Fruit fly (Drosophila melanogaster) whole organism, wandering third instar larva: Measurements from ENCODE around the gene wb.
A peak's percentile ranks its signal among the peaks of the same experiment; 100 is the strongest.

Source experiments
- Abd-B ChIP-seq: fragments of >200 bp; optimal IDR thresholded peaks from 2 replicates; lab custom pipeline; 2017; ENCODE audit warnings: missing biosample characterization, missing genetic modification characterization
- CG32264 ChIP-seq: fragments of 200-800 bp; sonication (Bioruptor generic); optimal IDR thresholded peaks from 2 replicates; lab custom pipeline; 2016; ENCODE audit warnings: missing biosample characterization, missing genetic modification characterization
- CG9705 ChIP-seq: fragments of 200-800 bp; sonication (Bioruptor generic); optimal IDR thresholded peaks from 2 replicates; lab custom pipeline; 2018; ENCODE audit warnings: missing biosample characterization, mild to moderate bottlenecking, missing genetic modification characterization
- CrebA ChIP-seq: fragments of 200-800 bp; sonication (Bioruptor generic); optimal IDR thresholded peaks from 2 replicates; lab custom pipeline; 2016; ENCODE audit warnings: missing biosample characterization, mild to moderate bottlenecking, missing genetic modification characterization, borderline replicate concordance
- Dfd ChIP-seq: fragments of >200 bp; optimal IDR thresholded peaks from 2 replicates; lab custom pipeline; 2017; ENCODE audit warnings: missing biosample characterization, missing genetic modification characterization
- Dif ChIP-seq: fragments of 200-275, 200-300 bp; sonication (Bioruptor generic); optimal IDR thresholded peaks from 2 replicates; lab custom pipeline; 2018; ENCODE audit warnings: missing biosample characterization, missing genetic modification characterization; ENCODE audit not compliant: partially characterized antibody
- GATAd ChIP-seq: sonication (Bioruptor generic); optimal IDR thresholded peaks from 2 replicates; lab custom pipeline; 2016; ENCODE audit warnings: missing biosample characterization, missing genetic modification characterization
- HLH106 ChIP-seq: fragments of 200-800 bp; optimal IDR thresholded peaks from 3 replicates; lab custom pipeline; 2019; ENCODE audit warnings: missing biosample characterization, mild to moderate bottlenecking, missing genetic modification characterization, moderate library complexity
- Hnf4 ChIP-seq: fragments of 200-800 bp; sonication (Bioruptor generic); optimal IDR thresholded peaks from 2 replicates; lab custom pipeline; 2016; ENCODE audit warnings: missing biosample characterization, mild to moderate bottlenecking, missing genetic modification characterization
- Hr78 ChIP-seq: fragments of >200 bp; optimal IDR thresholded peaks from 2 replicates; lab custom pipeline; 2017; ENCODE audit warnings: missing biosample characterization, missing genetic modification characterization
- Hr83 ChIP-seq: fragments of 200-300 bp; sonication (Bioruptor generic); optimal IDR thresholded peaks from 2 replicates; lab custom pipeline; 2016; ENCODE audit warnings: missing biosample characterization, mild to moderate bottlenecking, missing genetic modification characterization, moderate library complexity; ENCODE audit not compliant: poor library complexity, severe bottlenecking
- Jra ChIP-seq: sonication (Bioruptor generic); optimal IDR thresholded peaks from 2 replicates; lab custom pipeline; 2016; ENCODE audit warnings: missing biosample characterization, missing genetic modification characterization
- Mio ChIP-seq: sonication (Bioruptor generic); optimal IDR thresholded peaks from 2 replicates; lab custom pipeline; 2016; ENCODE audit warnings: missing biosample characterization, missing genetic modification characterization
- Myc ChIP-seq: fragments of >200 bp; optimal IDR thresholded peaks from 2 replicates; lab custom pipeline; 2017
- N ChIP-seq: fragments of >200 bp; optimal IDR thresholded peaks from 2 replicates; lab custom pipeline; 2018; ENCODE audit warnings: missing biosample characterization, missing external identifiers, missing genetic modification characterization
- OdsH ChIP-seq: fragments of 200-800 bp; sonication (Bioruptor generic); optimal IDR thresholded peaks from 2 replicates; lab custom pipeline; 2016; ENCODE audit warnings: missing biosample characterization, mild to moderate bottlenecking, missing genetic modification characterization
- Rel ChIP-seq, 2 experiments: fragments of 200-800 bp; sonication (Bioruptor generic) in 1 of 2; optimal IDR thresholded peaks; 2 replicates in 1 of 2; 3 replicates in 1 of 2; lab custom pipeline; 2016 to 2019; ENCODE audit warnings: mild to moderate bottlenecking in 2 of 2, missing biosample characterization in 2 of 2, missing genetic modification characterization in 2 of 2, moderate library complexity in 1 of 2
- Sp1 ChIP-seq: fragments of 200-800 bp; sonication (Bioruptor generic); optimal IDR thresholded peaks from 3 replicates; lab custom pipeline; 2019; ENCODE audit warnings: missing biosample characterization, mild to moderate bottlenecking, missing genetic modification characterization, moderate library complexity
- Vsx2 ChIP-seq: fragments of 200-300, 225-300 bp; sonication (Bioruptor generic); optimal IDR thresholded peaks from 2 replicates; lab custom pipeline; 2018; ENCODE audit warnings: missing biosample characterization, missing genetic modification characterization; ENCODE audit not compliant: partially characterized antibody
- br ChIP-seq: fragments of 200-800 bp; sonication (Bioruptor generic); optimal IDR thresholded peaks from 2 replicates; lab custom pipeline; 2016; ENCODE audit warnings: missing biosample characterization, missing genetic modification characterization
- brk ChIP-seq: fragments of 200-800 bp; sonication (Bioruptor generic); optimal IDR thresholded peaks from 2 replicates; lab custom pipeline; 2016; ENCODE audit warnings: missing biosample characterization, mild to moderate bottlenecking, missing genetic modification characterization
- dl ChIP-seq, 2 experiments: fragments of 175-275, 200-275 bp in 1 of 2; fragments of 200-275 bp in 1 of 2; sonication (Bioruptor generic); optimal IDR thresholded peaks; lab custom pipeline; 2018; ENCODE audit warnings: mild to moderate bottlenecking in 2 of 2, missing biosample characterization in 2 of 2, missing genetic modification characterization in 2 of 2, moderate library complexity in 2 of 2; ENCODE audit not compliant: partially characterized antibody in 2 of 2, insufficient read depth in 1 of 2
- dmrt93B ChIP-seq: fragments of 200-800 bp; sonication (Bioruptor generic); optimal IDR thresholded peaks from 2 replicates; lab custom pipeline; 2018; ENCODE audit warnings: missing biosample characterization, mild to moderate bottlenecking, missing genetic modification characterization
- dsf ChIP-seq: sonication (Bioruptor generic); optimal IDR thresholded peaks from 2 replicates; lab custom pipeline; 2016; ENCODE audit warnings: missing biosample characterization, missing genetic modification characterization, borderline replicate concordance
- ey ChIP-seq: fragments of 200-800 bp; sonication (Bioruptor generic); optimal IDR thresholded peaks from 2 replicates; lab custom pipeline; 2016; ENCODE audit warnings: missing biosample characterization, missing genetic modification characterization
- foxo ChIP-seq, 2 experiments: fragments of 200-800 bp; sonication (Bioruptor generic); optimal IDR thresholded peaks; 2 replicates in 1 of 2; 3 replicates in 1 of 2; lab custom pipeline; 2016 to 2017; ENCODE audit warnings: missing biosample characterization in 2 of 2, missing genetic modification characterization in 2 of 2
- fru ChIP-seq: fragments of 200-800 bp; sonication (Bioruptor generic); optimal IDR thresholded peaks from 3 replicates; lab custom pipeline; 2016; ENCODE audit warnings: missing biosample characterization, mild to moderate bottlenecking, missing genetic modification characterization
- h ChIP-seq: fragments of 200-800 bp; sonication (Bioruptor generic); optimal IDR thresholded peaks from 3 replicates; lab custom pipeline; 2016; ENCODE audit warnings: missing biosample characterization, mild to moderate bottlenecking, missing genetic modification characterization
- jim ChIP-seq: fragments of 175-275, 200-325 bp; sonication (Bioruptor generic); optimal IDR thresholded peaks from 2 replicates; lab custom pipeline; 2016; ENCODE audit warnings: missing biosample characterization, mild to moderate bottlenecking, missing genetic modification characterization
- lola ChIP-seq: fragments of >200 bp; optimal IDR thresholded peaks from 2 replicates; lab custom pipeline; 2017; ENCODE audit warnings: missing biosample characterization, missing genetic modification characterization
- pan ChIP-seq: fragments of >200 bp; optimal IDR thresholded peaks from 2 replicates; lab custom pipeline; 2017
- psq ChIP-seq: fragments of 200-800 bp; sonication (Bioruptor generic); optimal IDR thresholded peaks from 3 replicates; lab custom pipeline; 2017; ENCODE audit warnings: missing biosample characterization, mild to moderate bottlenecking, missing genetic modification characterization, moderate library complexity
- rgr ChIP-seq: fragments of 200-800 bp; sonication (Bioruptor generic); optimal IDR thresholded peaks from 3 replicates; lab custom pipeline; 2016; ENCODE audit warnings: missing biosample characterization, mild to moderate bottlenecking, missing genetic modification characterization
- sage ChIP-seq: fragments of 200-800 bp; sonication (Bioruptor generic); optimal IDR thresholded peaks from 2 replicates; lab custom pipeline; 2016; ENCODE audit warnings: missing biosample characterization, mild to moderate bottlenecking, missing genetic modification characterization
- sv ChIP-seq: fragments of 200-800 bp; sonication (Bioruptor generic); optimal IDR thresholded peaks from 3 replicates; lab custom pipeline; 2016; ENCODE audit warnings: missing biosample characterization, missing genetic modification characterization
- tai ChIP-seq: sonication (Bioruptor generic); optimal IDR thresholded peaks from 2 replicates; lab custom pipeline; 2016; ENCODE audit warnings: missing biosample characterization, missing genetic modification characterization
- usp ChIP-seq: fragments of >200 bp; optimal IDR thresholded peaks from 2 replicates; lab custom pipeline; 2017; ENCODE audit warnings: missing biosample characterization, missing genetic modification characterization
- woc ChIP-seq: sonication (Bioruptor generic); optimal IDR thresholded peaks from 2 replicates; lab custom pipeline; 2016; ENCODE audit warnings: missing biosample characterization, mild to moderate bottlenecking, missing genetic modification characterization

Gene wb

dm6 chr2L:14226694-14227093 lies 36.1 kb upstream of the wb start:
- TF ChIP-seq Myc (lab: Kevin White, UChicago) (no peak), CrebA (GFP tag; lab: Kevin White, UChicago) (peak; percentile 18), GATAd (no peak), dsf (GFP tag; lab: Kevin White, UChicago) (no peak), sage (no peak), Jra (GFP tag; lab: Kevin White, UChicago) (no peak)

dm6 chr2L:14230050-14230449 lies 32.8 kb upstream of the wb start:
- no peak for TF ChIP-seq woc

- no peak for TF ChIP-seq rgr (GFP tag; lab: Kevin White, UChicago)
- TF ChIP-seq sage = no peak
- TF ChIP-seq Dfd = no peak
- no peak for TF ChIP-seq sv (GFP tag; lab: Kevin White, UChicago)
- no peak for TF ChIP-seq Abd-B (GFP tag; lab: Kevin White, UChicago)
- no peak for TF ChIP-seq CrebA (GFP tag; lab: Kevin White, UChicago)
- TF ChIP-seq dl (GFP tag; optimal IDR thresholded peaks at IDR 0.05; lab: Kevin White, UChicago; ENCODE audit: insufficient read depth in 1 of 2, partially characterized antibody in 2 of 2) = no peak
Measured at dm6 chr2L:14230538-14230937, 32.3 kb upstream of the wb start.

- TF ChIP-seq Dif (no peak), brk (GFP tag; lab: Kevin White, UChicago) (peak; percentile 3)
Measured at dm6 chr2L:14232709-14233108, 30.1 kb upstream of the wb start.

dm6 chr2L:14233896-14234626 lies 28.8 kb upstream of the wb start, which contains the start of gene Dyrk2:
Gene Dyrk2 (minus strand): TSS chr2L:14234126.
- TF ChIP-seq br (GFP tag; lab: Kevin White, UChicago) = peak; percentile 30
- no peak for TF ChIP-seq Mio (GFP tag; lab: Kevin White, UChicago)
- TF ChIP-seq Jra (GFP tag; lab: Kevin White, UChicago) = no peak
- TF ChIP-seq Hr78 (GFP tag; lab: Kevin White, UChicago) = no peak
- no peak for TF ChIP-seq sage
- TF ChIP-seq dl (GFP tag; optimal IDR thresholded peaks at IDR 0.05; lab: Kevin White, UChicago; ENCODE audit: insufficient read depth in 1 of 2, partially characterized antibody in 2 of 2) = peak in 1 of 2 experiments; percentile 1
- TF ChIP-seq dsf (GFP tag; lab: Kevin White, UChicago) = no peak
- no peak for TF ChIP-seq lola (GFP tag; lab: Kevin White, UChicago)
- peak; percentile 38 for TF ChIP-seq dmrt93B (GFP tag; lab: Kevin White, UChicago)
- no peak for TF ChIP-seq CG32264
- no peak for TF ChIP-seq N (GFP tag; lab: Kevin White, UChicago)
- peak; percentile 57 for TF ChIP-seq Sp1 (GFP tag; lab: Kevin White, UChicago)
- TF ChIP-seq ey (GFP tag; lab: Kevin White, UChicago) = no peak
- peak; percentile 67 for TF ChIP-seq psq (GFP tag; lab: Kevin White, UChicago)
- TF ChIP-seq GATAd = no peak
- no peak for TF ChIP-seq usp (GFP tag; lab: Kevin White, UChicago)
- TF ChIP-seq Rel (GFP tag; optimal IDR thresholded peaks at IDR 0.05; lab: Kevin White, UChicago) = no peak
- TF ChIP-seq Rel (tag; optimal IDR thresholded peaks at IDR 0.05; lab: Kevin White, UChicago) = peak; percentile 25
- TF ChIP-seq h (GFP tag; lab: Kevin White, UChicago) = peak; percentile 38
- peak; percentile 85 for TF ChIP-seq Vsx2 (GFP tag; lab: Kevin White, UChicago)
- peak; percentile 18 for TF ChIP-seq Hnf4 (GFP tag; lab: Kevin White, UChicago)
- no peak for TF ChIP-seq Abd-B (GFP tag; lab: Kevin White, UChicago)
- no peak for TF ChIP-seq sv (GFP tag; lab: Kevin White, UChicago)
- TF ChIP-seq Myc (lab: Kevin White, UChicago) = peak; percentile 98
- peak in 1 of 2 experiments; percentile 51 for TF ChIP-seq foxo (GFP tag; optimal IDR thresholded peaks at IDR 0.05; lab: Kevin White, UChicago)
- no peak for TF ChIP-seq CrebA (GFP tag; lab: Kevin White, UChicago)
- TF ChIP-seq rgr (GFP tag; lab: Kevin White, UChicago) = peak; percentile 46
- no peak for TF ChIP-seq OdsH (GFP tag; lab: Kevin White, UChicago)
- no peak for TF ChIP-seq CG9705 (GFP tag; lab: Kevin White, UChicago)
- peak; percentile 43 for TF ChIP-seq fru (GFP tag; lab: Kevin White, UChicago)
- peak; percentile 84 for TF ChIP-seq Dif
- TF ChIP-seq brk (GFP tag; lab: Kevin White, UChicago) = no peak
- TF ChIP-seq pan (lab: Kevin White, UChicago) = no peak
- no peak for TF ChIP-seq tai (GFP tag; lab: Kevin White, UChicago)
- peak; percentile 59 for TF ChIP-seq Hr83 (GFP tag; lab: Kevin White, UChicago)
- no peak for TF ChIP-seq Dfd
- peak; percentile 43 for TF ChIP-seq woc
- TF ChIP-seq jim (GFP tag; lab: Kevin White, UChicago) = peak; percentile 25
- peak; percentile 66 for TF ChIP-seq HLH106 (tag; lab: Kevin White, UChicago)
- TF ChIP-seq, all 38 proteins: peak for 18
